Worm (Caenorhabditis elegans): ENCODE measurements around the gene T26E4.18.

DNA sequence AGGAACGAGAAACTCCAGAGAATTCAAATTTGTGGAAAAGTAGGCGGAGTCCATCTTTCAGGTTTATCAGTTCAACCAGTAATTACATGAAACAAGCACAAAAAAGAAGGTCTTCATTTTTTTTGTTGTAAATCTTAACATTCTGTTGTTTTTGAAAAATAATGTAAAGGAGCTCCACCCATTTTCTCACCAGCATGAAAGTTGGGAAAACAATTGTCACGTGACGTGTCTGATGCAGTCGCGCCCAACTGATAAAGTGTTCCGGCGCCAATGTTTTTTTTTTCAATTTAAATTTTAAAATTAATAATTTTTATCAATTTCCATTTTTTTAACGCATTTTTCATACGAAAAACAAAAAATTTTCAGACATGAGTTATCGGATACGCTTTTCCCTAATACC lies 34.6 kb downstream of the T26E4.18 start, which contains the start of gene F57A10.4:
- no peak for TF ChIP-seq tab-1 (GFP tag; IDR thresholded peaks at IDR 0.05)
- no peak for TF ChIP-seq ztf-29 (GFP tag; IDR thresholded peaks at IDR 0.05)
- TF ChIP-seq klf-2 (GFP tag; conservative IDR thresholded peaks at IDR 0.05), result no peak
- TF ChIP-seq T22C8.4 (GFP tag; IDR thresholded peaks at IDR 0.05), result no peak
- TF ChIP-seq ref-1 (GFP tag; conservative IDR thresholded peaks at IDR 0.05), result no peak
- no peak for TF ChIP-seq ztf-23 (GFP tag; IDR thresholded peaks at IDR 0.05)
- no peak for TF ChIP-seq flt-1 (GFP tag; IDR thresholded peaks at IDR 0.05)

All from whole organism, midembryonic.